Fruit fly (Drosophila melanogaster) whole organism, pupa: ENCODE data around the gene fit.

Experiments
- CG10348 ChIP-seq: fragments of 200-800 bp; sonication (Bioruptor generic); IDR thresholded peaks from 2 replicates; pipeline ENCODE4 v1.3.6; 2022; ENCODE audit warnings: missing biosample characterization, missing genetic modification characterization
- CG12605 ChIP-seq: fragments of 200-800 bp; sonication (Bioruptor generic); IDR thresholded peaks from 2 replicates; pipeline ENCODE4 v1.3.6; 2022; ENCODE audit warnings: missing biosample characterization, missing genetic modification characterization
- CG14655 ChIP-seq: fragments of 200-800 bp; sonication (Bioruptor generic); optimal IDR thresholded peaks from 3 replicates; lab custom pipeline; 2017; ENCODE audit warnings: mild to moderate bottlenecking, missing biosample characterization, missing genetic modification reagents, missing genetic modification characterization
- CG17806 ChIP-seq: fragments of 200-800 bp; sonication (Bioruptor generic); optimal IDR thresholded peaks from 2 replicates; lab custom pipeline; 2018; ENCODE audit warnings: missing biosample characterization, mild to moderate bottlenecking, missing genetic modification characterization, moderate library complexity
- CG34367 ChIP-seq: fragments of 200-800 bp; sonication (Bioruptor generic); optimal IDR thresholded peaks from 2 replicates; lab custom pipeline; 2018; ENCODE audit warnings: missing biosample characterization, mild to moderate bottlenecking, missing genetic modification characterization
- CG4496 ChIP-seq: fragments of 200-800 bp; sonication (Bioruptor generic); IDR thresholded peaks from 3 replicates; pipeline ENCODE4 v1.3.6; 2022; ENCODE audit warnings: missing biosample characterization, missing genetic modification characterization
- CG8159 ChIP-seq: fragments of 200-800 bp; sonication (Bioruptor generic); optimal IDR thresholded peaks from 3 replicates; lab custom pipeline; 2018; ENCODE audit warnings: missing biosample characterization, mild to moderate bottlenecking, missing genetic modification characterization, moderate library complexity
- CG8301 ChIP-seq: fragments of 200-800 bp; sonication (Bioruptor generic); optimal IDR thresholded peaks from 2 replicates; lab custom pipeline; 2018; ENCODE audit warnings: missing biosample characterization, mild to moderate bottlenecking, missing genetic modification characterization
- CG9948 ChIP-seq: fragments of 200-800 bp; sonication (Bioruptor generic); optimal IDR thresholded peaks from 2 replicates; lab custom pipeline; 2018; ENCODE audit warnings: missing biosample characterization, mild to moderate bottlenecking, missing genetic modification characterization, moderate library complexity
- EcR ChIP-seq: fragments of 200-800 bp; sonication (Bioruptor generic); optimal IDR thresholded peaks from 3 replicates; lab custom pipeline; 2019; ENCODE audit warnings: missing biosample characterization, missing genetic modification characterization, mild to moderate bottlenecking, moderate library complexity, missing genetic modification reagents
- Ets98B ChIP-seq: fragments of 200-800 bp; sonication (Bioruptor generic); IDR thresholded peaks from 2 replicates; pipeline ENCODE4 v1.3.6; 2022; ENCODE audit warnings: missing biosample characterization, missing genetic modification characterization

- TF ChIP-seq CG34367 (tag; lab: Kevin White, UChicago) (peak; percentile 71), CG17806 (peak; percentile 70), CG14655 (GFP tag; lab: Kevin White, UChicago) (peak; percentile 76), CG8159 (tag; lab: Kevin White, UChicago) (peak; percentile 90), Ets98B (GFP tag; lab: Robert Waterston, UW) (no peak), CG4496 (0 out of 3 replicates have a peak, but pooled peaks have one; percentile 43), CG9948 (tag; lab: Kevin White, UChicago) (peak; percentile 84), EcR (GFP tag; lab: Kevin White, UChicago) (peak; percentile 93), CG8301 (tag; lab: Kevin White, UChicago) (peak; percentile 46), CG12605 (GFP tag; lab: Robert Waterston, UW) (no peak), CG10348 (no peak)
Observed at dm6 chr3R:21921363-21922208, 37.3 kb upstream of the fit start.
